Worm (Caenorhabditis elegans) whole organism, L4 larva: ENCODE results near the gene rbm-28.
A peak's percentile ranks its signal among the peaks of the same experiment; 100 is the strongest.

Experiments used
- F49E8.2 ChIP-seq: sonication (generic microtip); optimal IDR thresholded peaks from 2 replicates; lab custom pipeline; 2016; ENCODE audit warnings: missing compliant biosample characterization, mild to moderate bottlenecking, missing genetic modification characterization, borderline replicate concordance
- T26A8.4 ChIP-seq: fragments of 200-800 bp; sonication (Bioruptor generic); IDR thresholded peaks from 2 replicates; pipeline ENCODE4 v1.3.6; 2022; ENCODE audit warnings: missing genetic modification characterization, missing compliant biosample characterization
- Y105C5A.15 ChIP-seq: fragments of 200-800 bp; sonication (Bioruptor generic); IDR thresholded peaks from 2 replicates; pipeline ENCODE4 v1.3.6; 2022; ENCODE audit warnings: missing genetic modification characterization, missing compliant biosample characterization
- Y48G9A.11 ChIP-seq: fragments of 200-800 bp; sonication (Bioruptor generic); IDR thresholded peaks from 2 replicates; pipeline ENCODE4 v1.3.6; 2022; ENCODE audit warnings: missing genetic modification reagents, missing genetic modification characterization, missing compliant biosample characterization
- arid-1 ChIP-seq: fragments of 200-800 bp; sonication (Bioruptor generic); conservative IDR thresholded peaks from 2 replicates; pipeline ENCODE4 v1.3.6; 2022; ENCODE audit warnings: missing genetic modification reagents, missing genetic modification characterization, missing compliant biosample characterization
- ceh-20 ChIP-seq: fragments of 200-800 bp; sonication (Bioruptor generic); IDR thresholded peaks from 2 replicates; pipeline ENCODE4 v1.3.6; 2022; ENCODE audit warnings: missing genetic modification reagents, missing genetic modification characterization, missing compliant biosample characterization
- ceh-28 ChIP-seq: fragments of 150-350 bp; optimal IDR thresholded peaks from 2 replicates; lab custom pipeline; 2014; ENCODE audit warnings: missing biosample characterization, missing genetic modification reagents, missing genetic modification characterization
- ces-1 ChIP-seq: fragments of 150-350 bp; sonication (generic microtip); optimal IDR thresholded peaks from 4 replicates; lab custom pipeline; 2014; ENCODE audit warnings: missing biosample characterization, missing genetic modification reagents, missing genetic modification characterization
- cey-2 ChIP-seq: sonication (generic microtip); optimal IDR thresholded peaks from 3 replicates; lab custom pipeline; 2017; ENCODE audit warnings: missing genetic modification characterization, mild to moderate bottlenecking, missing compliant biosample characterization, antibody characterized with exemption, borderline replicate concordance; ENCODE audit not compliant: insufficient read depth
- daf-16 ChIP-seq, 3 experiments: sonication (generic microtip); optimal IDR thresholded peaks; 2 replicates each; lab custom pipeline; 2016 to 2017; ENCODE audit warnings: missing genetic modification characterization in 3 of 3, missing genetic modification reagents in 3 of 3, mild to moderate bottlenecking in 2 of 3, missing compliant biosample characterization in 2 of 3, missing biosample characterization in 1 of 3, moderate library complexity in 1 of 3
- daf-8 ChIP-seq: fragments of 200-800 bp; sonication (Bioruptor generic); IDR thresholded peaks from 2 replicates; pipeline ENCODE4 v1.3.6; 2022; ENCODE audit warnings: missing genetic modification characterization, missing compliant biosample characterization
- dmd-6 ChIP-seq: fragments of 200-800 bp; sonication (Bioruptor generic); IDR thresholded peaks from 2 replicates; pipeline ENCODE4 v1.3.6; 2022; ENCODE audit warnings: missing genetic modification reagents, missing genetic modification characterization, missing compliant biosample characterization
- dmd-9 ChIP-seq: fragments of 200-800 bp; sonication (Bioruptor generic); IDR thresholded peaks from 2 replicates; pipeline ENCODE4 v1.3.6; 2022; ENCODE audit warnings: missing genetic modification reagents, missing genetic modification characterization, missing compliant biosample characterization
- duxl-1 ChIP-seq: sonication (generic microtip); optimal IDR thresholded peaks from 2 replicates; lab custom pipeline; 2016; ENCODE audit warnings: mild to moderate bottlenecking, missing genetic modification characterization, moderate library complexity, missing compliant biosample characterization; ENCODE audit not compliant: poor library complexity
- fos-1 ChIP-seq: fragments of 150-350 bp; optimal IDR thresholded peaks from 2 replicates; lab custom pipeline; 2014; ENCODE audit warnings: missing biosample characterization, missing genetic modification characterization
- hif-1 ChIP-seq, 2 experiments: sonication (generic microtip); optimal IDR thresholded peaks; 2 replicates each; lab custom pipeline; 2016 to 2017; ENCODE audit warnings: missing compliant biosample characterization in 2 of 2, missing genetic modification characterization in 2 of 2, missing genetic modification reagents in 2 of 2, missing genotype in 2 of 2, mild to moderate bottlenecking in 1 of 2
- hlh-11 ChIP-seq: fragments of 200-800 bp; sonication (Bioruptor generic); optimal IDR thresholded peaks from 2 replicates; lab custom pipeline; 2018; ENCODE audit warnings: mild to moderate bottlenecking, missing genetic modification characterization, missing compliant biosample characterization
- hlh-30 ChIP-seq: sonication (generic microtip); optimal IDR thresholded peaks from 2 replicates; lab custom pipeline; 2017; ENCODE audit warnings: antibody characterized with exemption, mild to moderate bottlenecking, missing genetic modification characterization, missing compliant biosample characterization; ENCODE audit not compliant: insufficient read depth
- hmg-1.1 ChIP-seq: fragments of 200-800 bp; sonication (Bioruptor generic); IDR thresholded peaks from 2 replicates; pipeline ENCODE4 v1.3.6; 2022; ENCODE audit warnings: missing genetic modification reagents, missing genetic modification characterization, missing compliant biosample characterization
- jun-1 ChIP-seq: fragments of 150-350 bp; optimal IDR thresholded peaks from 2 replicates; lab custom pipeline; 2014; ENCODE audit warnings: missing biosample characterization, missing genetic modification reagents, missing genetic modification characterization
- lim-7 ChIP-seq: fragments of 200-800 bp; sonication (Bioruptor generic); IDR thresholded peaks from 2 replicates; pipeline ENCODE4 v1.3.6; 2022; ENCODE audit warnings: missing genetic modification characterization, missing compliant biosample characterization
- lin-1 ChIP-seq: fragments of 200-800 bp; sonication (Bioruptor generic); IDR thresholded peaks from 2 replicates; pipeline ENCODE4 v1.3.6; 2022; ENCODE audit warnings: missing genetic modification reagents, missing genetic modification characterization, missing compliant biosample characterization
- lin-13 ChIP-seq: fragments of 150-350 bp; optimal IDR thresholded peaks from 2 replicates; lab custom pipeline; 2014; ENCODE audit warnings: missing biosample characterization, missing genetic modification reagents, missing genetic modification characterization
- lir-3 ChIP-seq: sonication (generic microtip); optimal IDR thresholded peaks from 2 replicates; lab custom pipeline; 2016; ENCODE audit warnings: mild to moderate bottlenecking, missing genetic modification characterization, missing compliant biosample characterization
- madf-5 ChIP-seq, 2 experiments: fragments of 200-800 bp; sonication (Bioruptor generic); IDR thresholded peaks; 2 replicates each; pipeline ENCODE4 v1.3.6; 2022; ENCODE audit warnings: missing compliant biosample characterization in 2 of 2, missing genetic modification characterization in 2 of 2
- mxl-2 ChIP-seq: fragments of 200-800 bp; sonication (Bioruptor generic); conservative IDR thresholded peaks from 2 replicates; pipeline ENCODE4 v1.3.6; 2022; ENCODE audit warnings: missing genetic modification reagents, missing genetic modification characterization, missing compliant biosample characterization
- mxl-3 ChIP-seq: fragments of 200-800 bp; sonication (Bioruptor generic); optimal IDR thresholded peaks from 2 replicates; lab custom pipeline; 2018; ENCODE audit warnings: mild to moderate bottlenecking, missing genetic modification characterization, missing compliant biosample characterization
- nhr-102 ChIP-seq: sonication (generic microtip); optimal IDR thresholded peaks from 2 replicates; lab custom pipeline; 2016; ENCODE audit warnings: mild to moderate bottlenecking, missing genetic modification characterization, moderate library complexity, missing compliant biosample characterization
- nhr-111 ChIP-seq: fragments of 200-800 bp; sonication (Bioruptor generic); optimal IDR thresholded peaks from 2 replicates; lab custom pipeline; 2018; ENCODE audit warnings: mild to moderate bottlenecking, missing genetic modification characterization, missing compliant biosample characterization
- nhr-25 ChIP-seq: sonication (generic microtip); optimal IDR thresholded peaks from 2 replicates; lab custom pipeline; 2017; ENCODE audit warnings: missing genetic modification characterization, mild to moderate bottlenecking, missing compliant biosample characterization, antibody characterized with exemption, moderate library complexity, borderline replicate concordance; ENCODE audit not compliant: insufficient read depth
- nhr-76 ChIP-seq: fragments of 150-350 bp; optimal IDR thresholded peaks from 2 replicates; lab custom pipeline; 2014; ENCODE audit warnings: missing biosample characterization, missing genetic modification characterization
- nhr-77 ChIP-seq: fragments of 150-350 bp; optimal IDR thresholded peaks from 2 replicates; lab custom pipeline; 2014; ENCODE audit warnings: missing biosample characterization, missing genetic modification characterization
- pha-4 ChIP-seq, 2 experiments: fragments of 150-350 bp in 1 of 2; fragments of 200-800 bp in 1 of 2; sonication (Bioruptor generic) in 1 of 2; IDR thresholded peaks in 1 of 2; optimal IDR thresholded peaks in 1 of 2; 2 replicates each; pipeline versions ENCODE4 v1.3.6 to Lab custom; 2014 to 2022; ENCODE audit warnings: missing genetic modification characterization in 2 of 2, missing genetic modification reagents in 2 of 2, missing biosample characterization in 1 of 2, missing compliant biosample characterization in 1 of 2
- rbr-2 ChIP-seq: sonication (generic microtip); optimal IDR thresholded peaks from 2 replicates; lab custom pipeline; 2016; ENCODE audit warnings: missing genotype, missing genetic modification characterization, missing compliant biosample characterization
- skn-1 ChIP-seq: fragments of 150-350 bp; optimal IDR thresholded peaks from 2 replicates; lab custom pipeline; 2014; ENCODE audit warnings: missing biosample characterization, missing genetic modification characterization
- snpc-4 ChIP-seq: fragments of 150-350 bp; optimal IDR thresholded peaks from 2 replicates; lab custom pipeline; 2014; ENCODE audit warnings: missing biosample characterization, missing genetic modification characterization
- unc-39 ChIP-seq: sonication (generic microtip); optimal IDR thresholded peaks from 2 replicates; lab custom pipeline; 2017; ENCODE audit warnings: missing biosample characterization, missing genetic modification characterization
- vab-7 ChIP-seq: fragments of 200-800 bp; sonication (Bioruptor generic); IDR thresholded peaks from 2 replicates; pipeline ENCODE4 v1.3.6; 2022; ENCODE audit warnings: missing genetic modification reagents, missing genetic modification characterization, missing compliant biosample characterization
- zfp-3 ChIP-seq: fragments of 200-800 bp; sonication (Bioruptor generic); conservative IDR thresholded peaks from 2 replicates; pipeline ENCODE4 v1.3.6; 2022; ENCODE audit warnings: missing genetic modification reagents, missing genetic modification characterization, missing compliant biosample characterization
- zip-11 ChIP-seq: fragments of 200-800 bp; sonication (Bioruptor generic); IDR thresholded peaks from 2 replicates; pipeline ENCODE4 v1.3.6; 2022; ENCODE audit warnings: missing genetic modification characterization, missing compliant biosample characterization

rbm-28 gene

ce11 chrII:14810609-14811008 lies 46.5 kb upstream of the rbm-28 start (continued):
- no peak for TF ChIP-seq F49E8.2 (tag; lab: Kevin White, UChicago)
- no peak for TF ChIP-seq hif-1 (tag; optimal IDR thresholded peaks at IDR 0.05; lab: Kevin White, UChicago)
- no peak for TF ChIP-seq zfp-3
- TF ChIP-seq madf-5 (GFP tag; IDR thresholded peaks at IDR 0.05; lab: Robert Waterston, UW) = no peak
- no peak for TF ChIP-seq fos-1 (tag; lab: Kevin White, UChicago)
- TF ChIP-seq jun-1 (tag; lab: Kevin White, UChicago) = no peak
- no peak for TF ChIP-seq hlh-11 (tag; lab: Kevin White, UChicago)
- no peak for TF ChIP-seq duxl-1 (tag; lab: Kevin White, UChicago)
- TF ChIP-seq nhr-25 = no peak
- TF ChIP-seq rbr-2 (tag; lab: Kevin White, UChicago) = peak; percentile 28
- no peak for TF ChIP-seq mxl-2 (GFP tag; lab: Robert Waterston, UW)
- no peak for TF ChIP-seq snpc-4 (tag; lab: Kevin White, UChicago)
- TF ChIP-seq nhr-102 (tag; lab: Kevin White, UChicago) = no peak
- no peak for TF ChIP-seq mxl-3 (GFP tag; lab: Kevin White, UChicago)
- TF ChIP-seq T26A8.4 (GFP tag; lab: Robert Waterston, UW) = no peak
- TF ChIP-seq hlh-30 (tag; lab: Kevin White, UChicago) = peak; percentile 6
- no peak for TF ChIP-seq ceh-28 (tag; lab: Kevin White, UChicago)
- no peak for TF ChIP-seq daf-8 (GFP tag; lab: Robert Waterston, UW)
- no peak for TF ChIP-seq nhr-111 (GFP tag; lab: Kevin White, UChicago)
- TF ChIP-seq skn-1 (tag; lab: Kevin White, UChicago) = no peak
- TF ChIP-seq Y48G9A.11 = no peak
- TF ChIP-seq daf-16 (GFP tag; optimal IDR thresholded peaks at IDR 0.05; lab: Kevin White, UChicago) = no peak
- no peak for TF ChIP-seq daf-16 (tag; optimal IDR thresholded peaks at IDR 0.05; lab: Kevin White, UChicago)
- no peak for TF ChIP-seq dmd-6 (GFP tag; lab: Robert Waterston, UW)
- no peak for TF ChIP-seq cey-2 (tag; lab: Kevin White, UChicago)
- no peak for TF ChIP-seq unc-39 (tag; lab: Kevin White, UChicago)
- peak; percentile 33; the same call in 1 of the 2 replicates for TF ChIP-seq hmg-1.1 (GFP tag; lab: Robert Waterston, UW)
- no peak for TF ChIP-seq arid-1 (GFP tag; lab: Robert Waterston, UW)
- no peak for TF ChIP-seq ceh-20 (GFP tag; lab: Robert Waterston, UW)
- TF ChIP-seq ces-1 (GFP tag; lab: Kevin White, UChicago) = no peak
- no peak for TF ChIP-seq dmd-9 (GFP tag; lab: Robert Waterston, UW)
- no peak for TF ChIP-seq zip-11 (GFP tag; lab: Robert Waterston, UW)
- TF ChIP-seq lin-13 (GFP tag; lab: Kevin White, UChicago) = no peak
- TF ChIP-seq vab-7 (GFP tag; lab: Robert Waterston, UW) = no peak
- TF ChIP-seq pha-4 (GFP tag; IDR thresholded peaks at IDR 0.05; lab: Robert Waterston, UW) = no peak
- peak; percentile 52 for TF ChIP-seq pha-4 (tag; optimal IDR thresholded peaks at IDR 0.05; lab: Kevin White, UChicago)
- no peak for TF ChIP-seq Y105C5A.15 (GFP tag; lab: Robert Waterston, UW)
- no peak for TF ChIP-seq lir-3 (tag; lab: Kevin White, UChicago)
- TF ChIP-seq lin-1 (GFP tag; lab: Robert Waterston, UW) = no peak
- peak; percentile 26 for TF ChIP-seq nhr-77
- no peak for TF ChIP-seq nhr-76 (tag; lab: Kevin White, UChicago)
- TF ChIP-seq lim-7 (GFP tag; lab: Robert Waterston, UW) = no peak
